Worm (Caenorhabditis elegans) whole organism, L3 larva: Measurements from ENCODE around the gene T14B4.19.

Experiments used
- R02D3.7 ChIP-seq: fragments of 150-350 bp; optimal IDR thresholded peaks from 2 replicates; lab custom pipeline; 2014; ENCODE audit warnings: missing biosample characterization, missing genetic modification characterization
- ama-1 ChIP-seq: fragments of 150-350 bp; optimal IDR thresholded peaks from 2 replicates; lab custom pipeline; 2018
- ceh-28 ChIP-seq: fragments of 150-350 bp; optimal IDR thresholded peaks from 2 replicates; lab custom pipeline; 2014; ENCODE audit warnings: missing biosample characterization, missing genetic modification reagents, missing genetic modification characterization
- elt-3 ChIP-seq, 3 experiments: fragments of 150-350 bp in 1 of 3; sonication (generic microtip) in 2 of 3; optimal IDR thresholded peaks; 2 replicates in 2 of 3; 4 replicates in 1 of 3; lab custom pipeline; 2014 to 2017; ENCODE audit warnings: missing biosample characterization in 3 of 3, missing genetic modification characterization in 3 of 3
- fkh-10 ChIP-seq: sonication (generic microtip); optimal IDR thresholded peaks from 2 replicates; lab custom pipeline; 2017; ENCODE audit warnings: missing biosample characterization, missing genetic modification reagents, missing genetic modification characterization
- jun-1 ChIP-seq: fragments of 150-350 bp; optimal IDR thresholded peaks from 2 replicates; lab custom pipeline; 2014; ENCODE audit warnings: missing biosample characterization, missing genetic modification reagents, missing genetic modification characterization
- mdl-1 ChIP-seq: fragments of 150-350 bp; optimal IDR thresholded peaks from 2 replicates; lab custom pipeline; 2014; ENCODE audit warnings: missing biosample characterization, missing genetic modification characterization
- nhr-28 ChIP-seq: fragments of 150-350 bp; optimal IDR thresholded peaks from 2 replicates; lab custom pipeline; 2014; ENCODE audit warnings: missing biosample characterization, missing genetic modification characterization

DNA sequence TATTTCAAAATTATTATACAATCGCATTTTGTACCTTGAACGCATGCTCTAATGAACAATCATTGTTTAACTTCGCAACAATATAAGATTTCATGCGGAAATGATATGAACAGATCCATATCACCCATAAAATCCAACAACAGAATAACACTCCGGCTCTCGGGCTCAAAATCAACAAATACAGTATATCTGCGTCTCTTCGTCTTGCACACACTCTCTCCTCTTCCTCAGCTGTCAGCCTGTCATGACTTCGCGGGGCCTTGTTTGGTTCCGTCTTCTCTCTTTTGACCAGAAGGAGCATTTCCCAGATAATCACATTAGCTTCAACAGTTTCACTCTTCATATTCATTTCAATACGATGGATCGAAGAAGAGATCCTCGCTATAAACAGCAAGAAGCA, 43.5 kb upstream of the T14B4.19 start, which contains the start of gene F41G3.3:
- TF ChIP-seq mdl-1 (tag; lab: Kevin White, UChicago) (no peak), jun-1 (tag; lab: Kevin White, UChicago) (no peak), ceh-28 (tag; lab: Kevin White, UChicago) (no peak), R02D3.7 (tag; lab: Kevin White, UChicago) (no peak), elt-3 (tag; optimal IDR thresholded peaks at IDR 0.05; lab: Kevin White, UChicago) (no peak), ama-1 (no peak), nhr-28 (tag; lab: Kevin White, UChicago) (no peak), fkh-10 (no peak)
